Worm (Caenorhabditis elegans) whole organism, early embryonic: ENCODE results near the gene mab-10.

ENCODE experiments used
- F13C5.2 ChIP-seq: sonication (generic microtip); optimal IDR thresholded peaks from 2 replicates; lab custom pipeline; 2017; ENCODE audit warnings: mild to moderate bottlenecking, missing genetic modification characterization, inconsistent platforms, missing compliant biosample characterization
- ama-1 ChIP-seq: fragments of 150-350 bp; optimal IDR thresholded peaks from 2 replicates; lab custom pipeline; 2014
- ceh-13 ChIP-seq: fragments of 200-800 bp; sonication (Bioruptor generic); optimal IDR thresholded peaks from 2 replicates; lab custom pipeline; 2018; ENCODE audit warnings: mild to moderate bottlenecking, missing genetic modification characterization, missing compliant biosample characterization
- ets-7 ChIP-seq: sonication (generic microtip); optimal IDR thresholded peaks from 2 replicates; lab custom pipeline; 2016; ENCODE audit warnings: missing genotype, missing genetic modification characterization, missing compliant biosample characterization
- hmbx-1 ChIP-seq: sonication (generic microtip); optimal IDR thresholded peaks from 2 replicates; lab custom pipeline; 2016; ENCODE audit warnings: mild to moderate bottlenecking, missing genetic modification characterization, missing compliant biosample characterization
- pes-1 ChIP-seq: fragments of 200-800 bp; sonication (Bioruptor generic); IDR thresholded peaks from 2 replicates; pipeline ENCODE4 v1.3.6; 2022; ENCODE audit warnings: missing genetic modification reagents, missing genetic modification characterization, missing compliant biosample characterization
- tbx-11 ChIP-seq: fragments of 200-800 bp; sonication (Bioruptor generic); IDR thresholded peaks from 2 replicates; pipeline ENCODE4 v1.3.6; 2022; ENCODE audit warnings: missing genetic modification characterization, missing compliant biosample characterization

DNA sequence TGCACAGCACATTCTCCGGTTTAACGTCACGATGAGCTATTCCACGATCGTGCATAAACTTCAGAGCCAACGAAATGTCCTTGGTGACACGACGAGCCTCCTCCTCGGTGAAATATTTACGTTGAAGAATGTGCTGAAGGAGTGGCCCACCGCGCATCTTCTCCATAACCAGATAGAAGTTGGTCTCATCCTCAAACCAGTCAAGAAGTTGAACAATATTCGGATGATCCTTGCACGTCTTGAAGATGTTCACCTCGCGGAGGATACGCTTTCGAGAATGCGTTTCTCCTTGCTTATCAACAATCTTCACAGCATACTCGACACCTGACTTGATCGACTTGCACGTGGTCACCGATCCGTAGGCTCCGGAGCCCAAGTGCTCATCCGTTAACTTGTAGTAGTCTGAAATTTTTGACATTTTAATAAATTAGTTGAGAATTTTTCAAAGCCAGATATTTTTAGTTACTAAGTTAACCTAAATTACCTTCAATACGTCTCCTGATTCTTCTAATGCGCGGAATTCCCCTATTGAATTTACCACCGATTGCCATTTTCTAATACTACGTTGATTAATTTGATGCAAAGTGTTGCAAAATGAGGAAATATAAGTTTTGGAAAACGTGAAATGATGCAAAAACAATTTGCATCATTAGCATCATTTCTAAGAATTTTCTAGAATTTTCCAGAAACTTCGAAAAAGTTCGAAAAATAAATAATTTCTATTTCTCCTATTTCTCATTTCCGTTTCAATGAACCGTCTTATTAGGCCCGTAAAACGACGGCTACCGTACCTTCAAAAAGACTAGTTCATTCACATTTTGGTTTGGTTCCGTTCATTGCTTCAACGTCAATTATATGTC, 18.3 kb downstream of the mab-10 start:
- TF ChIP-seq ceh-13 (GFP tag; lab: Kevin White, UChicago) (no peak), pes-1 (GFP tag; lab: Robert Waterston, UW) (no peak), tbx-11 (GFP tag; lab: Robert Waterston, UW) (no peak), ama-1 (lab: Kevin White, UChicago) (no peak), ets-7 (tag; lab: Kevin White, UChicago) (no peak), hmbx-1 (tag; lab: Kevin White, UChicago) (no peak), F13C5.2 (tag; lab: Kevin White, UChicago) (no peak)
